Worm (Caenorhabditis elegans) whole organism, L3 larva: ENCODE data around the gene Y53F4B.23.

Experiments
- R02D3.7 ChIP-seq: fragments of 150-350 bp; optimal IDR thresholded peaks from 2 replicates; lab custom pipeline; 2014; ENCODE audit warnings: missing biosample characterization, missing genetic modification characterization
- elt-1 ChIP-seq: fragments of 150-350 bp; optimal IDR thresholded peaks from 2 replicates; lab custom pipeline; 2014; ENCODE audit warnings: missing biosample characterization, missing genetic modification characterization
- pqm-1 ChIP-seq: fragments of 150-350 bp; optimal IDR thresholded peaks from 2 replicates; lab custom pipeline; 2017; ENCODE audit warnings: missing biosample characterization, missing genetic modification characterization, inconsistent platforms
- unc-62 ChIP-seq: fragments of 150-350 bp; sonication (generic microtip); optimal IDR thresholded peaks from 4 replicates; lab custom pipeline; 2014; ENCODE audit warnings: missing biosample characterization, missing genetic modification reagents, missing genetic modification characterization

DNA sequence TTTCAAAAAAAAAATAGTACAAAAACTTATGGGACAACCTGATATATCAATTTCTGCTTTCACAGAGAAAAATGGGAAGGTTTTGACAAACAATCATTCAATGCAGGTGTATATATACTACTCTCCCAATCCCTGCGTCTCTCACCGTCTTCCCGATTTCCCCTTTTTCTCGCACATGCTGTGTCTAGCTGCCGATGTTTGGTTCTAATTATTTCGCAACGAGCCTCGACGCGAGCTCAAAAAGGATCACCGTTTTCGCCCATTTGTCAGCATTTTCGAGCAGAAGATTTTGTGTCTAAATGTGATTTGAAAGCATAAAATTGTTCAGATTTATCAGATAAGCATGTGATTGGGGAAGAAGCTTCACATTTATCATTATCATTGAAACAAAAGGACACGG lies 48.9 kb downstream of the Y53F4B.23 start:
- TF ChIP-seq R02D3.7 (tag; lab: Kevin White, UChicago) (no peak), pqm-1 (tag; lab: Kevin White, UChicago) (no peak), elt-1 (tag; lab: Kevin White, UChicago) (no peak), unc-62 (GFP tag; lab: Kevin White, UChicago) (no peak)
